Fruit fly (Drosophila melanogaster): Measurements from ENCODE around the gene CG5026.

CG5026 gene

dm6 chr3L:8968437-8968836 lies at the start of gene CG5026:
CG5026 (plus strand) TSS chr3L:8968528.
- TF ChIP-seq CTCF (optimal IDR thresholded peaks at IDR 0.05) (no peak), CG8478 (optimal IDR thresholded peaks at IDR 0.05) (no peak)

dm6 chr3L:8919678-8920077 lies 48.6 kb upstream of the CG5026 start:
- no peak for TF ChIP-seq CTCF (optimal IDR thresholded peaks at IDR 0.05)
- TF ChIP-seq CG8478 (optimal IDR thresholded peaks at IDR 0.05): no peak

- no peak for TF ChIP-seq CG8478 (optimal IDR thresholded peaks at IDR 0.05)
- no peak for TF ChIP-seq CTCF (optimal IDR thresholded peaks at IDR 0.05)
Observed at dm6 chr3L:8920710-8921109, 47.6 kb upstream of the CG5026 start.

- no peak for TF ChIP-seq CG8478 (optimal IDR thresholded peaks at IDR 0.05)
- TF ChIP-seq CTCF (optimal IDR thresholded peaks at IDR 0.05): no peak
Observed at dm6 chr3L:8924417-8924913, 43.9 kb upstream of the CG5026 start.

dm6 chr3L:8924999-8925398 lies 43.3 kb upstream of the CG5026 start:
- TF ChIP-seq CTCF (optimal IDR thresholded peaks at IDR 0.05): no peak
- TF ChIP-seq CG8478 (optimal IDR thresholded peaks at IDR 0.05): no peak

- TF ChIP-seq CG8478 (optimal IDR thresholded peaks at IDR 0.05): no peak
- no peak for TF ChIP-seq CTCF (optimal IDR thresholded peaks at IDR 0.05)
Observed at dm6 chr3L:8925679-8926078, 42.6 kb upstream of the CG5026 start.

- TF ChIP-seq CG8478 (optimal IDR thresholded peaks at IDR 0.05): no peak
- TF ChIP-seq CTCF (optimal IDR thresholded peaks at IDR 0.05): no peak
Observed at dm6 chr3L:8929527-8929926, 38.8 kb upstream of the CG5026 start.

dm6 chr3L:8931916-8932315 lies 36.4 kb upstream of the CG5026 start:
- TF ChIP-seq CG8478 (optimal IDR thresholded peaks at IDR 0.05) (no peak), CTCF (optimal IDR thresholded peaks at IDR 0.05) (no peak)

dm6 chr3L:8939654-8940053 lies 28.7 kb upstream of the CG5026 start:
- no peak for TF ChIP-seq CG8478 (optimal IDR thresholded peaks at IDR 0.05)
- TF ChIP-seq CTCF (optimal IDR thresholded peaks at IDR 0.05): no peak

- TF ChIP-seq CG8478 (optimal IDR thresholded peaks at IDR 0.05): no peak
- TF ChIP-seq CTCF (optimal IDR thresholded peaks at IDR 0.05): no peak
Observed at dm6 chr3L:8947848-8948494, 20.4 kb upstream of the CG5026 start.

- no peak for TF ChIP-seq CG8478 (optimal IDR thresholded peaks at IDR 0.05)
- TF ChIP-seq CTCF (optimal IDR thresholded peaks at IDR 0.05): no peak
Observed at dm6 chr3L:8949823-8950222, 18.5 kb upstream of the CG5026 start.

dm6 chr3L:8950955-8951354 lies 17.4 kb upstream of the CG5026 start:
- TF ChIP-seq CG8478 (optimal IDR thresholded peaks at IDR 0.05): no peak
- no peak for TF ChIP-seq CTCF (optimal IDR thresholded peaks at IDR 0.05)

- TF ChIP-seq CTCF (optimal IDR thresholded peaks at IDR 0.05): no peak
Observed at dm6 chr3L:8951507-8951906, 16.8 kb upstream of the CG5026 start.

dm6 chr3L:8952549-8953198 lies 15.7 kb upstream of the CG5026 start:
- TF ChIP-seq CTCF (optimal IDR thresholded peaks at IDR 0.05): no peak
- TF ChIP-seq CG8478 (optimal IDR thresholded peaks at IDR 0.05): no peak

dm6 chr3L:8953199-8953956 lies 14.9 kb upstream of the CG5026 start:
- TF ChIP-seq CG8478 (optimal IDR thresholded peaks at IDR 0.05): no peak
- no peak for TF ChIP-seq CTCF (optimal IDR thresholded peaks at IDR 0.05)

All from S2 (cell line).